Fruit fly (Drosophila melanogaster) whole organism, embryonic: Measurements from ENCODE around the gene CG42540.

Experiments used
- Awh ChIP-seq: fragments of 200-800 bp; sonication (Bioruptor generic); IDR thresholded peaks from 2 replicates; pipeline ENCODE4, ENCODE4 v1.3.6; 2022; ENCODE audit warnings: missing biosample characterization, missing genetic modification characterization
- Bteb2 ChIP-seq: fragments of 200-800 bp; sonication (Bioruptor generic); optimal IDR thresholded peaks from 2 replicates; lab custom pipeline; 2016; ENCODE audit warnings: missing biosample characterization, missing genetic modification characterization
- CG10979 ChIP-seq: fragments of 200-800 bp; sonication (Bioruptor generic); optimal IDR thresholded peaks from 2 replicates; lab custom pipeline; 2018; ENCODE audit warnings: missing biosample characterization, mild to moderate bottlenecking, missing genetic modification characterization, moderate library complexity
- CG11456 ChIP-seq: fragments of 200-800 bp; sonication (Bioruptor generic); IDR thresholded peaks from 3 replicates; pipeline ENCODE4 v1.3.6; 2022; ENCODE audit warnings: missing biosample characterization, missing genetic modification characterization
- CG12769 ChIP-seq: fragments of 200-800 bp; sonication (Bioruptor generic); optimal IDR thresholded peaks from 2 replicates; lab custom pipeline; 2019; ENCODE audit warnings: missing biosample characterization, mild to moderate bottlenecking, missing genetic modification characterization, moderate library complexity
- CG14014 ChIP-seq: fragments of 200-800 bp; sonication (Bioruptor generic); IDR thresholded peaks from 2 replicates; pipeline ENCODE4 v1.3.6; 2022; ENCODE audit warnings: missing biosample characterization, missing genetic modification characterization
- CG14441 ChIP-seq: fragments of 200-800 bp; sonication (Bioruptor generic); IDR thresholded peaks from 2 replicates; pipeline ENCODE4 v1.3.6; 2022; ENCODE audit warnings: missing biosample characterization, missing genetic modification characterization
- CG14710 ChIP-seq: fragments of 200-800 bp; sonication (Bioruptor generic); optimal IDR thresholded peaks from 3 replicates; lab custom pipeline; 2019; ENCODE audit warnings: missing biosample characterization, mild to moderate bottlenecking, missing genetic modification characterization, moderate library complexity
- CG17568 ChIP-seq: fragments of 200-800 bp; sonication (Bioruptor generic); optimal IDR thresholded peaks from 2 replicates; lab custom pipeline; 2018; ENCODE audit warnings: missing biosample characterization, mild to moderate bottlenecking, missing genetic modification characterization, moderate library complexity
- CG17802 ChIP-seq: fragments of 200-800 bp; sonication (Bioruptor generic); optimal IDR thresholded peaks from 2 replicates; lab custom pipeline; 2018; ENCODE audit warnings: missing biosample characterization, mild to moderate bottlenecking, missing genetic modification characterization, moderate library complexity
- CG32532 ChIP-seq: fragments of 200-800 bp; sonication (Bioruptor generic); IDR thresholded peaks from 2 replicates; pipeline ENCODE4 v1.3.6; 2022; ENCODE audit warnings: missing biosample characterization, missing genetic modification characterization
- CG42726 ChIP-seq: fragments of 200-800 bp; sonication (Bioruptor generic); IDR thresholded peaks from 2 replicates; pipeline ENCODE4 v1.3.6; 2022; ENCODE audit warnings: missing biosample characterization, missing genetic modification characterization; ENCODE audit not compliant: partially characterized antibody
- CG4424 ChIP-seq: fragments of 200-800 bp; sonication (Bioruptor generic); optimal IDR thresholded peaks from 3 replicates; lab custom pipeline; 2016; ENCODE audit warnings: missing biosample characterization, missing genetic modification characterization
- CG6175 ChIP-seq: fragments of 200-800 bp; sonication (Bioruptor generic); IDR thresholded peaks from 3 replicates; pipeline ENCODE4 v1.3.6; 2022; ENCODE audit warnings: missing biosample characterization, missing genetic modification characterization
- CG7839 ChIP-seq: fragments of 200-800 bp; sonication (Bioruptor generic); optimal IDR thresholded peaks from 3 replicates; lab custom pipeline; 2018; ENCODE audit warnings: missing biosample characterization, mild to moderate bottlenecking, missing genetic modification characterization, moderate library complexity
- CG7987 ChIP-seq: fragments of 200-800 bp; sonication (Bioruptor generic); optimal IDR thresholded peaks from 2 replicates; lab custom pipeline; 2018; ENCODE audit warnings: missing biosample characterization, mild to moderate bottlenecking, missing genetic modification characterization, moderate library complexity
- CG8281 ChIP-seq: fragments of 200-800 bp; sonication (Bioruptor generic); optimal IDR thresholded peaks from 2 replicates; lab custom pipeline; 2018; ENCODE audit warnings: missing biosample characterization, mild to moderate bottlenecking, missing genetic modification characterization, moderate library complexity
- CG8924 ChIP-seq: fragments of 200-800 bp; optimal IDR thresholded peaks from 3 replicates; lab custom pipeline; 2019; ENCODE audit warnings: missing biosample characterization, mild to moderate bottlenecking, missing genetic modification characterization, moderate library complexity
- CG9609 ChIP-seq: fragments of 200-800 bp; sonication (Bioruptor generic); optimal IDR thresholded peaks from 3 replicates; lab custom pipeline; 2016; ENCODE audit warnings: missing biosample characterization, missing genetic modification characterization
- Chrac-16 ChIP-seq: fragments of 200-800 bp; sonication (Bioruptor generic); optimal IDR thresholded peaks from 3 replicates; lab custom pipeline; 2016; ENCODE audit warnings: missing biosample characterization, missing genetic modification characterization
- CrebB ChIP-seq: fragments of 200-800 bp; sonication (Bioruptor generic); optimal IDR thresholded peaks from 3 replicates; lab custom pipeline; 2018; ENCODE audit warnings: missing biosample characterization, mild to moderate bottlenecking, missing genetic modification characterization
- Dbx ChIP-seq: fragments of 200-800 bp; sonication (Bioruptor generic); IDR thresholded peaks from 3 replicates; pipeline ENCODE4 v1.3.6; 2022; ENCODE audit warnings: missing biosample characterization, missing genetic modification characterization
- Dfd ChIP-seq, 2 experiments: fragments of >200 bp; optimal IDR thresholded peaks; 2 replicates each; lab custom pipeline; 2017; ENCODE audit warnings: missing biosample characterization in 2 of 2, missing genetic modification characterization in 2 of 2
- Elba2 ChIP-seq: fragments of 200-800 bp; sonication (Bioruptor generic); optimal IDR thresholded peaks from 3 replicates; lab custom pipeline; 2016; ENCODE audit warnings: missing biosample characterization, missing genetic modification characterization
- HLH3B ChIP-seq: fragments of 200-800 bp; sonication (Bioruptor generic); IDR thresholded peaks from 2 replicates; pipeline ENCODE4 v1.3.6; 2022; ENCODE audit warnings: missing biosample characterization, missing genetic modification characterization
- HLH4C ChIP-seq: fragments of 200-800 bp; sonication (Bioruptor generic); IDR thresholded peaks from 3 replicates; pipeline ENCODE4 v1.3.6; 2022; ENCODE audit warnings: missing biosample characterization, missing genetic modification characterization; ENCODE audit not compliant: partially characterized antibody
- Hey ChIP-seq: fragments of 200-800 bp; sonication (Bioruptor generic); optimal IDR thresholded peaks from 3 replicates; lab custom pipeline; 2018; ENCODE audit warnings: missing biosample characterization, mild to moderate bottlenecking, missing genetic modification characterization
- HmgZ ChIP-seq: fragments of 200-800 bp; sonication (Bioruptor generic); optimal IDR thresholded peaks from 2 replicates; lab custom pipeline; 2018; ENCODE audit warnings: missing biosample characterization, mild to moderate bottlenecking, missing genetic modification characterization
- Hr39 ChIP-seq: fragments of >200 bp; optimal IDR thresholded peaks from 2 replicates; lab custom pipeline; 2017
- MESR4 ChIP-seq: fragments of 200-800 bp; sonication (Bioruptor generic); optimal IDR thresholded peaks from 2 replicates; lab custom pipeline; 2018; ENCODE audit warnings: missing biosample characterization, mild to moderate bottlenecking, missing genetic modification characterization, moderate library complexity
- NC2α ChIP-seq: fragments of 200-800 bp; sonication (Bioruptor generic); optimal IDR thresholded peaks from 2 replicates; lab custom pipeline; 2016; ENCODE audit warnings: missing biosample characterization, missing genetic modification characterization
- Nf-YB ChIP-seq: fragments of 200-800 bp; sonication (Bioruptor generic); optimal IDR thresholded peaks from 3 replicates; lab custom pipeline; 2019; ENCODE audit warnings: missing biosample characterization, mild to moderate bottlenecking, missing genetic modification characterization, moderate library complexity
- NfI ChIP-seq: fragments of 200-800 bp; sonication (Bioruptor generic); optimal IDR thresholded peaks from 3 replicates; lab custom pipeline; 2018; ENCODE audit warnings: missing biosample characterization, mild to moderate bottlenecking, missing genetic modification characterization, moderate library complexity
- ab ChIP-seq: fragments of 200-800 bp; sonication (Bioruptor generic); optimal IDR thresholded peaks from 2 replicates; lab custom pipeline; 2016; ENCODE audit warnings: missing biosample characterization, missing genetic modification characterization
- cas ChIP-seq: fragments of 200-800 bp; sonication (Bioruptor generic); IDR thresholded peaks from 2 replicates; pipeline ENCODE4 v1.3.6; 2022; ENCODE audit warnings: missing biosample characterization, missing genetic modification characterization
- caup ChIP-seq: fragments of 200-800 bp; sonication (Bioruptor generic); optimal IDR thresholded peaks from 3 replicates; lab custom pipeline; 2017; ENCODE audit warnings: missing biosample characterization, mild to moderate bottlenecking, missing genetic modification characterization, moderate library complexity; ENCODE audit not compliant: severe bottlenecking
- dimm ChIP-seq: fragments of 200-800 bp; sonication (Bioruptor generic); IDR thresholded peaks from 2 replicates; pipeline ENCODE4 v1.3.6; 2022; ENCODE audit warnings: missing biosample characterization, missing genetic modification characterization
- disco-r ChIP-seq: fragments of 200-800 bp; sonication (Bioruptor generic); optimal IDR thresholded peaks from 2 replicates; lab custom pipeline; 2016; ENCODE audit warnings: missing biosample characterization, missing genetic modification characterization
- dpn ChIP-seq, 2 experiments: fragments of 200-800 bp; sonication (Bioruptor generic); optimal IDR thresholded peaks; 3 replicates each; lab custom pipeline; 2016; ENCODE audit warnings: missing biosample characterization in 2 of 2, missing genetic modification characterization in 2 of 2
- grn ChIP-seq: fragments of 200-800 bp; sonication (Bioruptor generic); optimal IDR thresholded peaks from 3 replicates; lab custom pipeline; 2017; ENCODE audit warnings: missing biosample characterization, missing genetic modification characterization
- hb ChIP-seq: fragments of 200-800 bp; sonication (Bioruptor generic); IDR thresholded peaks from 3 replicates; pipeline ENCODE4 v1.3.6; 2022; ENCODE audit warnings: missing biosample characterization, missing genetic modification characterization; ENCODE audit not compliant: partially characterized antibody
- nom ChIP-seq: fragments of 200-800 bp; sonication (Bioruptor generic); optimal IDR thresholded peaks from 2 replicates; lab custom pipeline; 2017; ENCODE audit warnings: missing biosample characterization, missing genetic modification characterization, mild to moderate bottlenecking, moderate library complexity, missing genetic modification reagents
- pfk ChIP-seq: fragments of 200-800 bp; sonication (Bioruptor generic); optimal IDR thresholded peaks from 2 replicates; lab custom pipeline; 2018; ENCODE audit warnings: missing biosample characterization, mild to moderate bottlenecking, missing genetic modification characterization, moderate library complexity
- pnt ChIP-seq: fragments of 200-800 bp; sonication (Bioruptor generic); optimal IDR thresholded peaks from 3 replicates; lab custom pipeline; 2016; ENCODE audit warnings: missing biosample characterization, missing genetic modification characterization
- pzg ChIP-seq: fragments of 200-800 bp; sonication (Bioruptor generic); optimal IDR thresholded peaks from 3 replicates; lab custom pipeline; 2018; ENCODE audit warnings: missing biosample characterization, mild to moderate bottlenecking, missing genetic modification characterization, moderate library complexity
- ro ChIP-seq: fragments of 200-800 bp; sonication (Bioruptor generic); IDR thresholded peaks from 2 replicates; pipeline ENCODE4 v1.3.6; 2022; ENCODE audit warnings: missing biosample characterization, missing genetic modification characterization
- sd ChIP-seq: fragments of 200-800 bp; sonication (Bioruptor generic); optimal IDR thresholded peaks from 3 replicates; lab custom pipeline; 2018; ENCODE audit warnings: missing biosample characterization, mild to moderate bottlenecking, missing genetic modification characterization, moderate library complexity
- shn ChIP-seq: fragments of 200-800 bp; sonication (Bioruptor generic); optimal IDR thresholded peaks from 3 replicates; lab custom pipeline; 2016; ENCODE audit warnings: missing biosample characterization, missing genetic modification characterization
- sima ChIP-seq: fragments of 200-800 bp; sonication (Bioruptor generic); optimal IDR thresholded peaks from 2 replicates; lab custom pipeline; 2016; ENCODE audit warnings: missing biosample characterization, missing genetic modification characterization
- tna ChIP-seq: fragments of 200-800 bp; sonication (Bioruptor generic); IDR thresholded peaks from 2 replicates; pipeline ENCODE4 v1.3.6; 2022; ENCODE audit warnings: missing biosample characterization, missing genetic modification characterization; ENCODE audit not compliant: partially characterized antibody
- zf30C ChIP-seq: fragments of 200-800 bp; sonication (Bioruptor generic); optimal IDR thresholded peaks from 3 replicates; lab custom pipeline; 2018; ENCODE audit warnings: missing biosample characterization, mild to moderate bottlenecking, missing genetic modification characterization

Gene CG42540

dm6 chr3L:4613083-4613482 is 57.2 kb downstream of the CG42540 start (continued):
- no peak for TF ChIP-seq pzg (GFP tag; lab: Kevin White, UChicago)
- TF ChIP-seq cas (GFP tag; lab: Robert Waterston, UW) = peak; percentile 60; the same call in 1 of the 2 replicates
- peak; percentile 96 for TF ChIP-seq CG8924 (tag; lab: Kevin White, UChicago)
- TF ChIP-seq grn = peak; percentile 74
- TF ChIP-seq Awh (GFP tag; lab: Robert Waterston, UW) = peak; percentile 94
- TF ChIP-seq hb (GFP tag; lab: Robert Waterston, UW) = no peak
- peak; percentile 49 for TF ChIP-seq NC2α (GFP tag; lab: Kevin White, UChicago)
- peak; percentile 92 for TF ChIP-seq Dbx
- peak; percentile 14 for TF ChIP-seq Elba2 (GFP tag; lab: Kevin White, UChicago)
- peak; percentile 96 for TF ChIP-seq HLH3B (GFP tag; lab: Robert Waterston, UW)
- TF ChIP-seq ro (GFP tag; lab: Robert Waterston, UW) = peak; percentile 83
- peak; percentile 87 for TF ChIP-seq CG7987 (GFP tag; lab: Kevin White, UChicago)
- peak; percentile 70 for TF ChIP-seq shn (GFP tag; lab: Kevin White, UChicago)
- TF ChIP-seq Hey (tag; lab: Kevin White, UChicago) = peak; percentile 40
- peak; percentile 91 for TF ChIP-seq caup (GFP tag; lab: Kevin White, UChicago)
- peak; percentile 81 for TF ChIP-seq CG12769 (tag; lab: Kevin White, UChicago)
- TF ChIP-seq CG7839 (tag; lab: Kevin White, UChicago) = peak; percentile 95
- TF ChIP-seq CG10979 = peak; percentile 94
- peak; percentile 93 for TF ChIP-seq CG14014 (GFP tag; lab: Robert Waterston, UW)
- peak; percentile 76 for TF ChIP-seq pnt (GFP tag; lab: Kevin White, UChicago)
- peak; percentile 94 for TF ChIP-seq CG14710 (tag; lab: Kevin White, UChicago)
- no peak for TF ChIP-seq zf30C
- TF ChIP-seq CG42726 (GFP tag; lab: Robert Waterston, UW) = no peak
- peak; percentile 83 for TF ChIP-seq NfI (GFP tag; lab: Kevin White, UChicago)
- peak; percentile 86 for TF ChIP-seq Bteb2 (GFP tag; lab: Kevin White, UChicago)
- TF ChIP-seq dimm (GFP tag; lab: Robert Waterston, UW) = peak; percentile 72
- peak; percentile 31 for TF ChIP-seq pfk (GFP tag; lab: Kevin White, UChicago)
- TF ChIP-seq CG17802 = peak; percentile 73
- peak; percentile 93 for TF ChIP-seq CG32532 (GFP tag; lab: Robert Waterston, UW)
- peak; percentile 36 for TF ChIP-seq nom (GFP tag; lab: Kevin White, UChicago)
- no peak for TF ChIP-seq Dfd (GFP tag; optimal IDR thresholded peaks at IDR 0.05; lab: Kevin White, UChicago)
- TF ChIP-seq disco-r (GFP tag; lab: Kevin White, UChicago) = peak; percentile 77
- peak; percentile 89 for TF ChIP-seq HmgZ
- peak; percentile 74 for TF ChIP-seq CG9609 (GFP tag; lab: Kevin White, UChicago)
- peak; percentile 78; the same call in 2 of the 3 replicates for TF ChIP-seq CG6175 (GFP tag; lab: Robert Waterston, UW)
- peak; percentile 76 for TF ChIP-seq sima (GFP tag; lab: Kevin White, UChicago)
- TF ChIP-seq Chrac-16 (GFP tag; lab: Kevin White, UChicago) = peak; percentile 83
- TF ChIP-seq CG8281 (tag; lab: Kevin White, UChicago) = peak; percentile 81
- TF ChIP-seq MESR4 (GFP tag; lab: Kevin White, UChicago) = peak; percentile 30
- TF ChIP-seq CG4424 (GFP tag; lab: Kevin White, UChicago) = peak; percentile 96
- TF ChIP-seq ab (GFP tag; lab: Kevin White, UChicago) = peak; percentile 69
- no peak for TF ChIP-seq Hr39 (lab: Kevin White, UChicago)
- TF ChIP-seq CG11456 (GFP tag; lab: Robert Waterston, UW) = peak; percentile 94
- peak; percentile 85 for TF ChIP-seq CrebB (tag; lab: Kevin White, UChicago)
- peak; percentile 77 for TF ChIP-seq sd
- peak; percentile 90 to 92 for TF ChIP-seq dpn (GFP tag; optimal IDR thresholded peaks at IDR 0.05; lab: Kevin White, UChicago)
- TF ChIP-seq tna = no peak
- TF ChIP-seq Nf-YB = peak; percentile 81
- peak; percentile 96 for TF ChIP-seq CG14441 (GFP tag; lab: Robert Waterston, UW)
- peak; percentile 93 for TF ChIP-seq CG17568 (GFP tag; lab: Kevin White, UChicago)
- TF ChIP-seq HLH4C (GFP tag; lab: Robert Waterston, UW) = no peak
